Fruit fly (Drosophila melanogaster) S2 (cell line): Measurements from ENCODE around the gene Gip.

Experiments
- CG8478 ChIP-seq: fragments of >200 bp; optimal IDR thresholded peaks from 2 replicates; lab custom pipeline; 2018
- CTCF ChIP-seq, 2 experiments: fragments of >200 bp; optimal IDR thresholded peaks; 2 replicates each; lab custom pipeline; 2018

DNA sequence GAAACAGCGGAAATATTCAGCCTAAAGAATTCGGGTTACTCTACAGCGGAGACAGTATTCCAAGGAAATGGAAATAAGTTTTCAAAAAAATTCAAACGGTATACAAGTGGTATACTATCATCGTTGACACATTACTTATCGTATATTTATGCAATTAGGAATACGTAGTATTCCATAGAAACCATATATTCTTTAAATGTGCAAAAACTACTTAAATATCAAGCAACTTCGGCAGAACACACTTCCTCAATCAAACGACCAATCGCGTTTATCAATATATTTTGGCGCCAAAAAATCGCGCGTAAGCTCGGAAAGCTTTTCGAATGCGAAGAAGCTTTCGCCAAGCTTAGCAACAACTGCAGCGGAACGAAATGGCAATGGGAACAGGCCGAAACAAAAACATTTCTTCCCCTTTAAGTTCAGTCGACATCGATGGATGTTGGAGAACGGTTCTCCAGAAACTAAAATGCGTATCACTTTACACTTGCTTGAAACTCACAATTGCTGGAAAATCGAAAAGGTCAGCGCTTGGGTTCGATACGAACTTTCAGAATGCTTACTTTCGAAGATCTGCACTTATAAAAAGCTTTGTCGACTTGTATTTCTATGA is 10.6 kb downstream of the Gip start:
- TF ChIP-seq CTCF (optimal IDR thresholded peaks at IDR 0.05; lab: Kevin White, UChicago) (no peak), CG8478 (no peak)
